Worm (Caenorhabditis elegans) whole organism, L4/young adult: ENCODE measurements around the gene cec-7.

ENCODE experiments used
- W03F9.2 ChIP-seq: fragments of 150-350 bp; optimal IDR thresholded peaks from 2 replicates; lab custom pipeline; 2014; ENCODE audit warnings: missing biosample characterization, missing genetic modification characterization
- dao-5 ChIP-seq: sonication (generic microtip); optimal IDR thresholded peaks from 2 replicates; lab custom pipeline; 2016; ENCODE audit warnings: missing genotype, missing genetic modification characterization, moderate library complexity, missing compliant biosample characterization
- him-1 ChIP-seq: sonication (generic microtip); optimal IDR thresholded peaks from 2 replicates; lab custom pipeline; 2016; ENCODE audit warnings: missing genotype, missing genetic modification reagents, missing genetic modification characterization, missing compliant biosample characterization

ce11 chrIII:12918575-12918974, 41.2 kb upstream of the cec-7 start, which contains the start of gene Y37D8A.16:
- no peak for TF ChIP-seq him-1 (tag; lab: Kevin White, UChicago)
- no peak for TF ChIP-seq dao-5 (tag; lab: Kevin White, UChicago)
- no peak for TF ChIP-seq W03F9.2 (tag; lab: Kevin White, UChicago)
